Fruit fly (Drosophila melanogaster) whole organism, embryonic: ENCODE results near the gene CG10341.

Source experiments
- Aef1 ChIP-seq: fragments of 200-800 bp; sonication (Bioruptor generic); IDR thresholded peaks from 3 replicates; pipeline ENCODE4 v1.3.6; 2022; ENCODE audit warnings: missing biosample characterization, missing genetic modification characterization
- CG11085 ChIP-seq: fragments of 200-800 bp; sonication (Bioruptor generic); IDR thresholded peaks from 2 replicates; pipeline ENCODE4 v1.3.6; 2022; ENCODE audit warnings: missing biosample characterization, missing genetic modification characterization
- CG12744 ChIP-seq: fragments of 200-800 bp; sonication (Bioruptor generic); optimal IDR thresholded peaks from 2 replicates; lab custom pipeline; 2016; ENCODE audit warnings: missing biosample characterization, missing genetic modification characterization
- CG14050 ChIP-seq: fragments of 200-800 bp; sonication (Bioruptor generic); IDR thresholded peaks from 3 replicates; pipeline ENCODE4 v1.3.6; 2022; ENCODE audit warnings: missing biosample characterization, missing genetic modification characterization
- CG15514 ChIP-seq: fragments of 200-800 bp; sonication (Bioruptor generic); optimal IDR thresholded peaks from 3 replicates; lab custom pipeline; 2017; ENCODE audit warnings: missing biosample characterization, missing genetic modification characterization, mild to moderate bottlenecking, moderate library complexity, missing genetic modification reagents
- CG1602 ChIP-seq: fragments of 200-800 bp; sonication (Bioruptor generic); optimal IDR thresholded peaks from 3 replicates; lab custom pipeline; 2016; ENCODE audit warnings: missing biosample characterization, missing genetic modification characterization
- CG17186 ChIP-seq: fragments of 200-800 bp; sonication (Bioruptor generic); optimal IDR thresholded peaks from 3 replicates; lab custom pipeline; 2017; ENCODE audit warnings: missing biosample characterization, missing genetic modification reagents, missing genetic modification characterization
- CG17328 ChIP-seq: fragments of 200-800 bp; sonication (Bioruptor generic); IDR thresholded peaks from 2 replicates; pipeline ENCODE4 v1.3.6; 2022; ENCODE audit warnings: missing biosample characterization, missing genetic modification characterization
- CG17612 ChIP-seq: fragments of 200-800 bp; sonication (Bioruptor generic); IDR thresholded peaks from 2 replicates; pipeline ENCODE4 v1.3.6; 2022; ENCODE audit warnings: missing biosample characterization, missing genetic modification characterization
- CG1792 ChIP-seq: fragments of 200-800 bp; sonication (Bioruptor generic); optimal IDR thresholded peaks from 2 replicates; lab custom pipeline; 2016; ENCODE audit warnings: missing biosample characterization, missing genetic modification characterization
- CG18619 ChIP-seq: fragments of 200-800 bp; sonication (Bioruptor generic); optimal IDR thresholded peaks from 3 replicates; lab custom pipeline; 2017; ENCODE audit warnings: missing biosample characterization, mild to moderate bottlenecking, missing genetic modification characterization
- CG2712 ChIP-seq: fragments of 200-800 bp; optimal IDR thresholded peaks from 3 replicates; lab custom pipeline; 2019; ENCODE audit warnings: missing biosample characterization, mild to moderate bottlenecking, missing genetic modification characterization, moderate library complexity
- CG2875 ChIP-seq: fragments of 200-800 bp; sonication (Bioruptor generic); optimal IDR thresholded peaks from 2 replicates; lab custom pipeline; 2017; ENCODE audit warnings: missing biosample characterization, mild to moderate bottlenecking, missing genetic modification characterization, missing genetic modification reagents
- CG30020 ChIP-seq: fragments of 200-800 bp; optimal IDR thresholded peaks from 2 replicates; lab custom pipeline; 2019; ENCODE audit warnings: missing biosample characterization, mild to moderate bottlenecking, missing genetic modification characterization, moderate library complexity
- CG32767 ChIP-seq: fragments of 200-800 bp; sonication (Bioruptor generic); IDR thresholded peaks from 2 replicates; pipeline ENCODE4 v1.3.6; 2022; ENCODE audit warnings: missing biosample characterization, missing genetic modification characterization
- CG34224 ChIP-seq: fragments of 200-800 bp; sonication (Bioruptor generic); IDR thresholded peaks from 3 replicates; pipeline ENCODE4 v1.3.6; 2022; ENCODE audit warnings: missing biosample characterization, missing genetic modification characterization; ENCODE audit not compliant: partially characterized antibody
- CG6689 ChIP-seq: fragments of 200-800 bp; sonication (Bioruptor generic); IDR thresholded peaks from 2 replicates; pipeline ENCODE4 v1.3.6; 2022; ENCODE audit warnings: missing biosample characterization, missing genetic modification characterization
- CG8478 ChIP-seq: fragments of >200 bp; optimal IDR thresholded peaks from 2 replicates; lab custom pipeline; 2018
- Dip2 ChIP-seq: fragments of 200-800 bp; sonication (Bioruptor generic); IDR thresholded peaks from 2 replicates; pipeline ENCODE4 v1.3.6; 2022; ENCODE audit warnings: missing biosample characterization, missing genetic modification characterization
- E2f2 ChIP-seq: fragments of 200-800 bp; sonication (Bioruptor generic); IDR thresholded peaks from 2 replicates; pipeline ENCODE4 v1.3.6; 2022; ENCODE audit warnings: missing biosample characterization, missing genetic modification characterization
- Gsc ChIP-seq: fragments of 200-800 bp; sonication (Bioruptor generic); IDR thresholded peaks from 2 replicates; pipeline ENCODE4 v1.3.6; 2022; ENCODE audit warnings: missing biosample characterization, missing genetic modification characterization
- Gug ChIP-seq: fragments of 200-800 bp; sonication (Bioruptor generic); IDR thresholded peaks from 4 replicates; pipeline ENCODE4 v1.3.6; 2022; ENCODE audit warnings: missing biosample characterization, missing genetic modification characterization
- HLH3B ChIP-seq: fragments of 200-800 bp; sonication (Bioruptor generic); IDR thresholded peaks from 2 replicates; pipeline ENCODE4 v1.3.6; 2022; ENCODE audit warnings: missing biosample characterization, missing genetic modification characterization
- Hsf ChIP-seq: fragments of 200-800 bp; sonication (Bioruptor generic); optimal IDR thresholded peaks from 3 replicates; lab custom pipeline; 2016; ENCODE audit warnings: missing biosample characterization, missing genetic modification characterization
- Neu2 ChIP-seq: fragments of 200-800 bp; sonication (Bioruptor generic); optimal IDR thresholded peaks from 3 replicates; lab custom pipeline; 2016; ENCODE audit warnings: missing biosample characterization, missing genetic modification characterization, borderline replicate concordance
- Nf-YB ChIP-seq: fragments of 200-800 bp; sonication (Bioruptor generic); optimal IDR thresholded peaks from 3 replicates; lab custom pipeline; 2019; ENCODE audit warnings: missing biosample characterization, mild to moderate bottlenecking, missing genetic modification characterization, moderate library complexity
- Scr ChIP-seq: fragments of 200-800 bp; sonication (Bioruptor generic); IDR thresholded peaks from 2 replicates; pipeline ENCODE4 v1.3.6; 2022; ENCODE audit warnings: missing biosample characterization, missing genetic modification characterization; ENCODE audit not compliant: partially characterized antibody
- ap ChIP-seq: fragments of 200-800 bp; sonication (Bioruptor generic); IDR thresholded peaks from 2 replicates; pipeline ENCODE4 v1.3.6; 2022; ENCODE audit warnings: missing biosample characterization, missing genetic modification characterization
- croc ChIP-seq: fragments of 200-800 bp; sonication (Bioruptor generic); conservative IDR thresholded peaks from 3 replicates; pipeline ENCODE4 v1.3.6; 2022; ENCODE audit warnings: missing biosample characterization, missing genetic modification characterization
- cwo ChIP-seq: fragments of 200-800 bp; sonication (Bioruptor generic); optimal IDR thresholded peaks from 3 replicates; lab custom pipeline; 2017; ENCODE audit warnings: missing biosample characterization, missing genetic modification characterization, mild to moderate bottlenecking, moderate library complexity, missing genetic modification reagents
- danr ChIP-seq: fragments of 200-800 bp; sonication (Bioruptor generic); IDR thresholded peaks from 2 replicates; pipeline ENCODE4 v1.3.6; 2022; ENCODE audit warnings: missing biosample characterization, missing genetic modification characterization
- fd3F ChIP-seq: fragments of 200-800 bp; sonication (Bioruptor generic); optimal IDR thresholded peaks from 2 replicates; lab custom pipeline; 2018; ENCODE audit warnings: missing biosample characterization, mild to moderate bottlenecking, missing genetic modification characterization, moderate library complexity
- fru ChIP-seq: fragments of >200 bp; optimal IDR thresholded peaks from 2 replicates; lab custom pipeline; 2017
- gcm ChIP-seq: fragments of 200-800 bp; sonication (Bioruptor generic); optimal IDR thresholded peaks from 2 replicates; lab custom pipeline; 2019; ENCODE audit warnings: missing biosample characterization, mild to moderate bottlenecking, missing genetic modification characterization, moderate library complexity
- ken ChIP-seq: fragments of 200-800 bp; sonication (Bioruptor generic); IDR thresholded peaks from 3 replicates; pipeline ENCODE4 v1.3.6; 2022; ENCODE audit warnings: missing biosample characterization, missing genetic modification characterization
- knrl ChIP-seq: fragments of 200-800 bp; sonication (Bioruptor generic); IDR thresholded peaks from 3 replicates; pipeline ENCODE4 v1.3.6; 2022; ENCODE audit warnings: missing biosample characterization, missing genetic modification characterization; ENCODE audit not compliant: partially characterized antibody
- mam ChIP-seq: fragments of 200-800 bp; sonication (Bioruptor generic); optimal IDR thresholded peaks from 3 replicates; lab custom pipeline; 2016; ENCODE audit warnings: missing biosample characterization, missing genetic modification characterization
- nau ChIP-seq: fragments of 200-800 bp; sonication (Bioruptor generic); optimal IDR thresholded peaks from 3 replicates; lab custom pipeline; 2017; ENCODE audit warnings: missing biosample characterization, mild to moderate bottlenecking, missing genetic modification characterization, missing genetic modification reagents
- pb ChIP-seq: fragments of 200-800 bp; sonication (Bioruptor generic); optimal IDR thresholded peaks from 3 replicates; lab custom pipeline; 2016; ENCODE audit warnings: missing biosample characterization, missing genetic modification characterization
- pfk ChIP-seq: fragments of 200-800 bp; sonication (Bioruptor generic); optimal IDR thresholded peaks from 2 replicates; lab custom pipeline; 2018; ENCODE audit warnings: missing biosample characterization, mild to moderate bottlenecking, missing genetic modification characterization, moderate library complexity
- schlank ChIP-seq: fragments of 200-800 bp; sonication (Bioruptor generic); optimal IDR thresholded peaks from 2 replicates; lab custom pipeline; 2018; ENCODE audit warnings: missing biosample characterization, mild to moderate bottlenecking, missing genetic modification characterization
- slou ChIP-seq: fragments of 200-800 bp; sonication (Bioruptor generic); optimal IDR thresholded peaks from 3 replicates; lab custom pipeline; 2016; ENCODE audit warnings: missing biosample characterization, missing genetic modification characterization
- slp2 ChIP-seq: fragments of 200-800 bp; sonication (Bioruptor generic); optimal IDR thresholded peaks from 2 replicates; lab custom pipeline; 2016; ENCODE audit warnings: missing biosample characterization, missing genetic modification characterization
- stc ChIP-seq: fragments of 200-800 bp; sonication (Bioruptor generic); IDR thresholded peaks from 2 replicates; pipeline ENCODE4 v1.3.6; 2022; ENCODE audit warnings: missing biosample characterization, missing genetic modification characterization
- stwl ChIP-seq: fragments of 200-800 bp; sonication (Bioruptor generic); optimal IDR thresholded peaks from 3 replicates; lab custom pipeline; 2018; ENCODE audit warnings: missing biosample characterization, mild to moderate bottlenecking, missing genetic modification characterization, moderate library complexity
- tup ChIP-seq: fragments of 200-800 bp; sonication (Bioruptor generic); optimal IDR thresholded peaks from 2 replicates; lab custom pipeline; 2016; ENCODE audit warnings: missing biosample characterization, mild to moderate bottlenecking, missing genetic modification characterization, moderate library complexity
- usp ChIP-seq: fragments of >200 bp; optimal IDR thresholded peaks from 2 replicates; lab custom pipeline; 2017; ENCODE audit warnings: missing biosample characterization, missing genetic modification characterization
- vfl ChIP-seq: fragments of 200-800 bp; sonication (Bioruptor generic); optimal IDR thresholded peaks from 2 replicates; lab custom pipeline; 2016; ENCODE audit warnings: missing biosample characterization, missing genetic modification characterization
- vnd ChIP-seq: fragments of 200-800 bp; sonication (Bioruptor generic); IDR thresholded peaks from 3 replicates; pipeline ENCODE4 v1.3.6; 2022; ENCODE audit warnings: missing biosample characterization, missing genetic modification characterization; ENCODE audit not compliant: partially characterized antibody
- wdn ChIP-seq: fragments of 200-800 bp; sonication (Bioruptor generic); IDR thresholded peaks from 2 replicates; pipeline ENCODE4 v1.3.6; 2022; ENCODE audit warnings: missing biosample characterization, missing genetic modification characterization
- yki ChIP-seq: fragments of >200 bp; optimal IDR thresholded peaks from 3 replicates; lab custom pipeline; 2018

CG10341 gene

dm6 chr2L:18708239-18708891 lies 9.9 kb downstream of the CG10341 start, which contains the start of the genes Faf2 and Grip71 (continued):
- TF ChIP-seq fd3F (GFP tag; lab: Kevin White, UChicago) (peak; percentile 92), CG2875 (GFP tag; lab: Kevin White, UChicago) (peak; percentile 74), yki (lab: Kevin White, UChicago) (no peak), croc (GFP tag; lab: Robert Waterston, UW) (peak; percentile 91), slp2 (GFP tag; lab: Kevin White, UChicago) (peak; percentile 81), usp (GFP tag; lab: Kevin White, UChicago) (no peak), CG1602 (GFP tag; lab: Kevin White, UChicago) (peak; percentile 93), CG17612 (GFP tag; lab: Robert Waterston, UW) (peak; percentile 87), Dip2 (GFP tag; lab: Robert Waterston, UW) (peak; percentile 51; the same call in 1 of the 2 replicates), stc (GFP tag; lab: Robert Waterston, UW) (peak; percentile 91), ap (GFP tag; lab: Robert Waterston, UW) (peak; percentile 93), Gug (peak; percentile 97), CG8478 (lab: Kevin White, UChicago) (peak; percentile 80), slou (GFP tag; lab: Kevin White, UChicago) (peak; percentile 89), CG32767 (GFP tag; lab: Robert Waterston, UW) (peak; percentile 83), schlank (tag; lab: Kevin White, UChicago) (peak; percentile 44), CG2712 (tag; lab: Kevin White, UChicago) (peak; percentile 96), Scr (GFP tag; lab: Robert Waterston, UW) (peak; percentile 57), CG34224 (0 out of 3 replicates have a peak, but pooled peaks have one; percentile 26), Hsf (GFP tag; lab: Kevin White, UChicago) (peak; percentile 94), CG15514 (GFP tag; lab: Kevin White, UChicago) (peak; percentile 90), HLH3B (peak; percentile 93), CG1792 (GFP tag; lab: Kevin White, UChicago) (peak; percentile 70), vfl (GFP tag; lab: Kevin White, UChicago) (peak; percentile 76), CG11085 (GFP tag; lab: Robert Waterston, UW) (peak; percentile 95), pfk (GFP tag; lab: Kevin White, UChicago) (no peak), CG17328 (GFP tag; lab: Robert Waterston, UW) (peak; percentile 91), Neu2 (GFP tag; lab: Kevin White, UChicago) (no peak), E2f2 (GFP tag; lab: Robert Waterston, UW) (peak; percentile 86), CG14050 (GFP tag; lab: Robert Waterston, UW) (peak; percentile 92), CG6689 (GFP tag; lab: Robert Waterston, UW) (peak; percentile 95), danr (peak; percentile 89; the same call in 1 of the 2 replicates), knrl (peak; percentile 66), gcm (GFP tag; lab: Kevin White, UChicago) (peak; percentile 59), wdn (GFP tag; lab: Robert Waterston, UW) (peak; percentile 93), nau (GFP tag; lab: Kevin White, UChicago) (peak; percentile 19), Nf-YB (GFP tag; lab: Kevin White, UChicago) (peak; percentile 59), CG30020 (tag; lab: Kevin White, UChicago) (peak; percentile 94), ken (GFP tag; lab: Robert Waterston, UW) (peak; percentile 96), mam (GFP tag; lab: Kevin White, UChicago) (peak; percentile 93), CG17186 (GFP tag; lab: Kevin White, UChicago) (peak; percentile 85), cwo (peak; percentile 17), Aef1 (GFP tag; lab: Robert Waterston, UW) (peak; percentile 96), tup (GFP tag; lab: Kevin White, UChicago) (peak; percentile 77), vnd (no peak), Gsc (GFP tag; lab: Robert Waterston, UW) (peak; percentile 88), CG12744 (GFP tag; lab: Kevin White, UChicago) (peak; percentile 68), CG18619 (GFP tag; lab: Kevin White, UChicago) (peak; percentile 82), pb (GFP tag; lab: Kevin White, UChicago) (peak; percentile 31), stwl (tag; lab: Kevin White, UChicago) (peak; percentile 74), fru (lab: Kevin White, UChicago) (no peak)
